Fruit fly (Drosophila melanogaster) whole organism, pupa: ENCODE results near the gene Rpp14b.

ENCODE experiments used
- CG10348 ChIP-seq: fragments of 200-800 bp; sonication (Bioruptor generic); IDR thresholded peaks from 2 replicates; pipeline ENCODE4 v1.3.6; 2022; ENCODE audit warnings: missing biosample characterization, missing genetic modification characterization
- CG12605 ChIP-seq: fragments of 200-800 bp; sonication (Bioruptor generic); IDR thresholded peaks from 2 replicates; pipeline ENCODE4 v1.3.6; 2022; ENCODE audit warnings: missing biosample characterization, missing genetic modification characterization
- CG13204 ChIP-seq: fragments of 200-800 bp; sonication (Bioruptor generic); optimal IDR thresholded peaks from 2 replicates; lab custom pipeline; 2018; ENCODE audit warnings: missing biosample characterization, mild to moderate bottlenecking, missing genetic modification characterization, moderate library complexity
- CG14655 ChIP-seq: fragments of 200-800 bp; sonication (Bioruptor generic); optimal IDR thresholded peaks from 3 replicates; lab custom pipeline; 2017; ENCODE audit warnings: mild to moderate bottlenecking, missing biosample characterization, missing genetic modification reagents, missing genetic modification characterization
- CG15710 ChIP-seq: fragments of 200-800 bp; sonication (Bioruptor generic); optimal IDR thresholded peaks from 2 replicates; lab custom pipeline; 2018; ENCODE audit warnings: missing biosample characterization, mild to moderate bottlenecking, missing genetic modification characterization, moderate library complexity
- CG17806 ChIP-seq: fragments of 200-800 bp; sonication (Bioruptor generic); optimal IDR thresholded peaks from 2 replicates; lab custom pipeline; 2018; ENCODE audit warnings: missing biosample characterization, mild to moderate bottlenecking, missing genetic modification characterization, moderate library complexity
- CG32121 ChIP-seq: fragments of 200-800 bp; sonication (Bioruptor generic); IDR thresholded peaks from 2 replicates; pipeline ENCODE4 v1.3.6; 2022; ENCODE audit warnings: missing biosample characterization, missing genetic modification characterization
- CG34367 ChIP-seq: fragments of 200-800 bp; sonication (Bioruptor generic); optimal IDR thresholded peaks from 2 replicates; lab custom pipeline; 2018; ENCODE audit warnings: missing biosample characterization, mild to moderate bottlenecking, missing genetic modification characterization
- CG4496 ChIP-seq: fragments of 200-800 bp; sonication (Bioruptor generic); IDR thresholded peaks from 3 replicates; pipeline ENCODE4 v1.3.6; 2022; ENCODE audit warnings: missing biosample characterization, missing genetic modification characterization
- CG8159 ChIP-seq: fragments of 200-800 bp; sonication (Bioruptor generic); optimal IDR thresholded peaks from 3 replicates; lab custom pipeline; 2018; ENCODE audit warnings: missing biosample characterization, mild to moderate bottlenecking, missing genetic modification characterization, moderate library complexity
- CG8301 ChIP-seq: fragments of 200-800 bp; sonication (Bioruptor generic); optimal IDR thresholded peaks from 2 replicates; lab custom pipeline; 2018; ENCODE audit warnings: missing biosample characterization, mild to moderate bottlenecking, missing genetic modification characterization
- CG9948 ChIP-seq: fragments of 200-800 bp; sonication (Bioruptor generic); optimal IDR thresholded peaks from 2 replicates; lab custom pipeline; 2018; ENCODE audit warnings: missing biosample characterization, mild to moderate bottlenecking, missing genetic modification characterization, moderate library complexity
- D1 ChIP-seq: fragments of 200-800 bp; sonication (Bioruptor generic); optimal IDR thresholded peaks from 2 replicates; lab custom pipeline; 2018; ENCODE audit warnings: missing biosample characterization, mild to moderate bottlenecking, missing genetic modification characterization, moderate library complexity
- EcR ChIP-seq: fragments of 200-800 bp; sonication (Bioruptor generic); optimal IDR thresholded peaks from 3 replicates; lab custom pipeline; 2019; ENCODE audit warnings: missing biosample characterization, missing genetic modification characterization, mild to moderate bottlenecking, moderate library complexity, missing genetic modification reagents
- Ets98B ChIP-seq: fragments of 200-800 bp; sonication (Bioruptor generic); IDR thresholded peaks from 2 replicates; pipeline ENCODE4 v1.3.6; 2022; ENCODE audit warnings: missing biosample characterization, missing genetic modification characterization
- Pif1A ChIP-seq: fragments of 200-800 bp; sonication (Bioruptor generic); optimal IDR thresholded peaks from 3 replicates; lab custom pipeline; 2016; ENCODE audit warnings: missing biosample characterization, missing genetic modification characterization
- Pif1B ChIP-seq: fragments of 200-800 bp; sonication (Bioruptor generic); optimal IDR thresholded peaks from 3 replicates; lab custom pipeline; 2016; ENCODE audit warnings: missing biosample characterization, missing genetic modification characterization
- Snoo ChIP-seq: fragments of 200-800 bp; sonication (Bioruptor generic); optimal IDR thresholded peaks from 3 replicates; lab custom pipeline; 2017; ENCODE audit warnings: missing biosample characterization, mild to moderate bottlenecking, missing genetic modification characterization, inconsistent platforms
- fd96Ca ChIP-seq: fragments of 200-800 bp; sonication (Bioruptor generic); IDR thresholded peaks from 3 replicates; pipeline ENCODE4 v1.3.6; 2022; ENCODE audit warnings: missing biosample characterization, missing genetic modification characterization
- gl ChIP-seq: fragments of 200-800 bp; sonication (Bioruptor generic); optimal IDR thresholded peaks from 2 replicates; lab custom pipeline; 2018; ENCODE audit warnings: missing biosample characterization, mild to moderate bottlenecking, missing genetic modification characterization
- rn ChIP-seq: fragments of 200-800 bp; sonication (Bioruptor generic); IDR thresholded peaks from 2 replicates; pipeline ENCODE4 v1.3.6; 2022; ENCODE audit warnings: missing biosample characterization, missing genetic modification characterization

Gene Rpp14b

dm6 chr3R:30058057-30058868 lies 2.5 kb downstream of the Rpp14b start, which contains the start of gene sima:
TSS of gene sima (plus strand) at chr3R:30058311.
- TF ChIP-seq CG10348 (no peak), Ets98B (GFP tag; lab: Robert Waterston, UW) (peak; percentile 64), CG8301 (no peak), Snoo (peak; percentile 19), CG17806 (tag; lab: Kevin White, UChicago) (peak; percentile 21), CG34367 (peak; percentile 8), CG4496 (GFP tag; lab: Robert Waterston, UW) (0 out of 3 replicates have a peak, but pooled peaks have one; percentile 8), Pif1B (no peak), CG15710 (no peak), CG13204 (GFP tag; lab: Kevin White, UChicago) (no peak), fd96Ca (GFP tag; lab: Robert Waterston, UW) (no peak), CG8159 (tag; lab: Kevin White, UChicago) (peak; percentile 23), Pif1A (GFP tag; lab: Kevin White, UChicago) (peak; percentile 31), D1 (tag; lab: Kevin White, UChicago) (no peak), rn (GFP tag; lab: Robert Waterston, UW) (no peak), CG32121 (no peak), EcR (no peak), CG12605 (GFP tag; lab: Robert Waterston, UW) (no peak), CG14655 (GFP tag; lab: Kevin White, UChicago) (no peak), gl (no peak), CG9948 (tag; lab: Kevin White, UChicago) (no peak)

- TF ChIP-seq CG8159 (tag; lab: Kevin White, UChicago), result peak; percentile 31
- no peak for TF ChIP-seq gl
- TF ChIP-seq CG14655 (GFP tag; lab: Kevin White, UChicago), result no peak
- TF ChIP-seq CG10348, result no peak
- peak; percentile 85 for TF ChIP-seq EcR
- TF ChIP-seq D1 (tag; lab: Kevin White, UChicago), result no peak
- TF ChIP-seq fd96Ca (GFP tag; lab: Robert Waterston, UW), result no peak
- TF ChIP-seq rn (GFP tag; lab: Robert Waterston, UW), result no peak
- no peak for TF ChIP-seq CG15710
- TF ChIP-seq CG13204 (GFP tag; lab: Kevin White, UChicago), result no peak
- no peak for TF ChIP-seq Snoo
- TF ChIP-seq CG12605 (GFP tag; lab: Robert Waterston, UW), result no peak
- no peak for TF ChIP-seq CG8301
- no peak for TF ChIP-seq CG9948 (tag; lab: Kevin White, UChicago)
- TF ChIP-seq, all 21 proteins: peak for 2
These were observed 4.2 kb downstream of the Rpp14b start for dm6 chr3R:30059944-30060343.

- TF ChIP-seq Snoo (no peak), Pif1A (GFP tag; lab: Kevin White, UChicago) (no peak), CG15710 (no peak), fd96Ca (GFP tag; lab: Robert Waterston, UW) (no peak), CG8301 (no peak), CG13204 (GFP tag; lab: Kevin White, UChicago) (no peak), CG10348 (no peak), gl (no peak)
- TF ChIP-seq, all 21 proteins: peak for 0
These were observed 4.8 kb downstream of the Rpp14b start for dm6 chr3R:30060451-30061153.

- TF ChIP-seq D1 (tag; lab: Kevin White, UChicago), result peak; percentile 83
- TF ChIP-seq Snoo, result peak; percentile 95
- TF ChIP-seq CG15710, result peak; percentile 89
- peak; percentile 87 for TF ChIP-seq CG8301
- TF ChIP-seq CG12605 (GFP tag; lab: Robert Waterston, UW), result peak; percentile 92
- TF ChIP-seq CG34367, result peak; percentile 81
- peak; percentile 91 for TF ChIP-seq rn (GFP tag; lab: Robert Waterston, UW)
- TF ChIP-seq fd96Ca (GFP tag; lab: Robert Waterston, UW), result peak; percentile 92
- TF ChIP-seq CG13204 (GFP tag; lab: Kevin White, UChicago), result peak; percentile 67
- peak; percentile 40; the same call in 1 of the 2 replicates for TF ChIP-seq CG10348
- TF ChIP-seq Pif1B, result peak; percentile 96
- peak; percentile 96 for TF ChIP-seq CG4496 (GFP tag; lab: Robert Waterston, UW)
- peak; percentile 95 for TF ChIP-seq CG17806 (tag; lab: Kevin White, UChicago)
- peak; percentile 95 for TF ChIP-seq Pif1A (GFP tag; lab: Kevin White, UChicago)
- TF ChIP-seq CG14655 (GFP tag; lab: Kevin White, UChicago), result peak; percentile 83
- peak; percentile 94 for TF ChIP-seq CG8159 (tag; lab: Kevin White, UChicago)
- TF ChIP-seq gl, result peak; percentile 85
- TF ChIP-seq EcR, result peak; percentile 41
- peak; percentile 94 for TF ChIP-seq CG32121
- TF ChIP-seq CG9948 (tag; lab: Kevin White, UChicago), result peak; percentile 86
- peak; percentile 96 for TF ChIP-seq Ets98B (GFP tag; lab: Robert Waterston, UW)
These were observed 5.4 kb downstream of the Rpp14b start for dm6 chr3R:30061154-30061482.

- TF ChIP-seq CG34367 (no peak), CG17806 (tag; lab: Kevin White, UChicago) (no peak), Pif1A (GFP tag; lab: Kevin White, UChicago) (no peak), Pif1B (no peak)
These were observed 6.2 kb downstream of the Rpp14b start for dm6 chr3R:30061980-30062379.

- TF ChIP-seq Pif1A (GFP tag; lab: Kevin White, UChicago) (no peak), EcR (peak; percentile 1)
- TF ChIP-seq, all 21 proteins: peak for 1
These were observed 6.8 kb downstream of the Rpp14b start for dm6 chr3R:30062543-30062942.
